Fruit fly (Drosophila melanogaster): Measurements from ENCODE around the gene CG9698.

CG9698 gene

dm6 chr3R:30505561-30506037, 9.0 kb upstream of the CG9698 start, which contains the start of the genes PH4alphaSG1 and CG15539:
Gene PH4alphaSG1, minus strand, starts transcription at chr3R:30505661.
Gene CG15539, plus strand, starts transcription at chr3R:30505987.
- TF ChIP-seq NC2α (GFP tag; optimal IDR thresholded peaks at IDR 0.05) (no peak), tna (GFP tag; IDR thresholded peaks at IDR 0.05; ENCODE audit: partially characterized antibody) (no peak), CG9932 (GFP tag; IDR thresholded peaks at IDR 0.05) (no peak), cad (GFP tag; optimal IDR thresholded peaks at IDR 0.05) (no peak), Fer1 (GFP tag; optimal IDR thresholded peaks at IDR 0.05) (no peak), CG34422 (GFP tag; IDR thresholded peaks at IDR 0.05) (no peak), Side (GFP tag; optimal IDR thresholded peaks at IDR 0.05) (no peak), CG10267 (tag; optimal IDR thresholded peaks at IDR 0.05) (no peak), trh (GFP tag; optimal IDR thresholded peaks at IDR 0.05) (no peak), CG13894 (tag; optimal IDR thresholded peaks at IDR 0.05) (no peak), CG14441 (GFP tag; IDR thresholded peaks at IDR 0.05) (no peak), CG3281 (GFP tag; optimal IDR thresholded peaks at IDR 0.05) (no peak), sima (GFP tag; optimal IDR thresholded peaks at IDR 0.05) (no peak), jumu (GFP tag; optimal IDR thresholded peaks at IDR 0.05) (no peak), CG18764 (GFP tag; optimal IDR thresholded peaks at IDR 0.05) (no peak), odd (GFP tag; optimal IDR thresholded peaks at IDR 0.05) (no peak), Ada2b (GFP tag; IDR thresholded peaks at IDR 0.05) (no peak)

dm6 chr3R:30507723-30508122, 6.9 kb upstream of the CG9698 start, which contains the start of gene CG34041:
Gene CG34041, plus strand, starts transcription at chr3R:30508023.
- no peak for TF ChIP-seq CG8281 (tag; optimal IDR thresholded peaks at IDR 0.05)
- no peak for TF ChIP-seq D19A (tag; optimal IDR thresholded peaks at IDR 0.05)
- TF ChIP-seq CG1647 (GFP tag; optimal IDR thresholded peaks at IDR 0.05): no peak
- no peak for TF ChIP-seq lov (optimal IDR thresholded peaks at IDR 0.05)
- no peak for TF ChIP-seq lov (GFP tag; IDR thresholded peaks at IDR 0.05)
- TF ChIP-seq fd102C (GFP tag; optimal IDR thresholded peaks at IDR 0.05): no peak
- TF ChIP-seq CG6654 (GFP tag; optimal IDR thresholded peaks at IDR 0.05): no peak
- TF ChIP-seq CG12219 (GFP tag; optimal IDR thresholded peaks at IDR 0.05): no peak
- no peak for TF ChIP-seq Camta (GFP tag; optimal IDR thresholded peaks at IDR 0.05)
- TF ChIP-seq Scr (GFP tag; IDR thresholded peaks at IDR 0.05; ENCODE audit: partially characterized antibody): no peak
- TF ChIP-seq CG16813 (GFP tag; IDR thresholded peaks at IDR 0.05; ENCODE audit: partially characterized antibody): no peak
- TF ChIP-seq cato (GFP tag; optimal IDR thresholded peaks at IDR 0.05; ENCODE audit: borderline replicate concordance): no peak
- TF ChIP-seq CG1792 (GFP tag; optimal IDR thresholded peaks at IDR 0.05): no peak
- TF ChIP-seq Sox100B (GFP tag; optimal IDR thresholded peaks at IDR 0.05): no peak
- TF ChIP-seq Poxn (GFP tag; IDR thresholded peaks at IDR 0.05): no peak
- no peak for TF ChIP-seq CG7839 (tag; optimal IDR thresholded peaks at IDR 0.05)
- no peak for TF ChIP-seq CG13123 (GFP tag; optimal IDR thresholded peaks at IDR 0.05)
- no peak for TF ChIP-seq dpn (GFP tag; optimal IDR thresholded peaks at IDR 0.05)
- no peak for TF ChIP-seq Lpt (GFP tag; optimal IDR thresholded peaks at IDR 0.05)

dm6 chr3R:30512114-30512513, 2.5 kb upstream of the CG9698 start, which contains the start of gene PH4alphaNE2:
Gene PH4alphaNE2, minus strand, starts transcription at chr3R:30512214.
- TF ChIP-seq CG17385 (GFP tag; optimal IDR thresholded peaks at IDR 0.05): no peak
- no peak for TF ChIP-seq Dad (GFP tag; optimal IDR thresholded peaks at IDR 0.05)
- TF ChIP-seq Dll (GFP tag; IDR thresholded peaks at IDR 0.05; ENCODE audit: partially characterized antibody): no peak
- TF ChIP-seq CG7271 (tag; optimal IDR thresholded peaks at IDR 0.05): no peak
- no peak for TF ChIP-seq dysf (GFP tag; IDR thresholded peaks at IDR 0.05)
- no peak for TF ChIP-seq Opbp (GFP tag; IDR thresholded peaks at IDR 0.05; ENCODE audit: partially characterized antibody)
- TF ChIP-seq Antp (GFP tag; optimal IDR thresholded peaks at IDR 0.05): no peak
- no peak for TF ChIP-seq yki (optimal IDR thresholded peaks at IDR 0.05)
- no peak for TF ChIP-seq CG18619 (GFP tag; optimal IDR thresholded peaks at IDR 0.05)
- no peak for TF ChIP-seq sob (GFP tag; IDR thresholded peaks at IDR 0.05)
- TF ChIP-seq CG13287 (GFP tag; IDR thresholded peaks at IDR 0.05; ENCODE audit: partially characterized antibody): no peak
- no peak for TF ChIP-seq MTF-1 (GFP tag; optimal IDR thresholded peaks at IDR 0.05; ENCODE audit: borderline replicate concordance)
- no peak for TF ChIP-seq CG13624 (GFP tag; optimal IDR thresholded peaks at IDR 0.05)
- TF ChIP-seq Mad (GFP tag; optimal IDR thresholded peaks at IDR 0.05): no peak
- TF ChIP-seq her (GFP tag; optimal IDR thresholded peaks at IDR 0.05): no peak

Measured in whole organism, embryonic.